Fruit fly (Drosophila melanogaster) whole organism, pupa: Measurements from ENCODE around the gene CG11892.

ENCODE experiments used
- CG12605 ChIP-seq: fragments of 200-800 bp; sonication (Bioruptor generic); IDR thresholded peaks from 2 replicates; pipeline ENCODE4 v1.3.6; 2022; ENCODE audit warnings: missing biosample characterization, missing genetic modification characterization
- CG34367 ChIP-seq: fragments of 200-800 bp; sonication (Bioruptor generic); optimal IDR thresholded peaks from 2 replicates; lab custom pipeline; 2018; ENCODE audit warnings: missing biosample characterization, mild to moderate bottlenecking, missing genetic modification characterization
- EcR ChIP-seq: fragments of 200-800 bp; sonication (Bioruptor generic); optimal IDR thresholded peaks from 3 replicates; lab custom pipeline; 2019; ENCODE audit warnings: missing biosample characterization, missing genetic modification characterization, mild to moderate bottlenecking, moderate library complexity, missing genetic modification reagents
- fd96Ca ChIP-seq: fragments of 200-800 bp; sonication (Bioruptor generic); IDR thresholded peaks from 3 replicates; pipeline ENCODE4 v1.3.6; 2022; ENCODE audit warnings: missing biosample characterization, missing genetic modification characterization
- rn ChIP-seq: fragments of 200-800 bp; sonication (Bioruptor generic); IDR thresholded peaks from 2 replicates; pipeline ENCODE4 v1.3.6; 2022; ENCODE audit warnings: missing biosample characterization, missing genetic modification characterization

DNA sequence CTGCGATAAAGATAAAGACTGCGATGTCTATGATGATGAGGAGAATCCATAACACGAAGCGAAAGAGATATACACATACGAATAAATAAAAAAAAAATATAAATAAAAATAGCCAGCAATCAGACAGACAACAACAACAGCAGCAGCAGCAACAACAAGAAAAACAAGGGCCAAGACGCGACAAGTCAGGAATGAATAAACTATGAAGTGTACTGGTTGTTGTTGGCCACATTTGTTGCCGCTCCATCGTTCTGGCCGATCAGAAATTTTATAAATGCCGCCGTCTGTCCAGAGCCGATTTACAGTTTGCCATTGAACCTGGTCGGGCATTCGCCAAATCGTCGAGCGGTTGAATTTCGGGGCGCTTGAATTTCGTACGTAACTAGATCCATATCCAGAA is 44.0 kb upstream of the CG11892 start, which contains the start of gene Jhbp7:
- TF ChIP-seq CG34367 (tag; lab: Kevin White, UChicago) (no peak), rn (GFP tag; lab: Robert Waterston, UW) (no peak), fd96Ca (GFP tag; lab: Robert Waterston, UW) (no peak), CG12605 (GFP tag; lab: Robert Waterston, UW) (no peak), EcR (GFP tag; lab: Kevin White, UChicago) (peak; percentile 81)
